Fruit fly (Drosophila melanogaster) whole organism, embryonic: ENCODE measurements around the gene CG33108.
A peak's percentile ranks its signal among the peaks of the same experiment; 100 is the strongest.

ENCODE experiments used
- Bdp1 ChIP-seq: fragments of 200-800 bp; sonication (Bioruptor generic); optimal IDR thresholded peaks from 3 replicates; lab custom pipeline; 2016; ENCODE audit warnings: missing biosample characterization, missing genetic modification characterization
- CG13424 ChIP-seq: fragments of 200-800 bp; sonication (Bioruptor generic); optimal IDR thresholded peaks from 2 replicates; lab custom pipeline; 2019; ENCODE audit warnings: missing biosample characterization, mild to moderate bottlenecking, missing genetic modification characterization, moderate library complexity
- CG15696 ChIP-seq: fragments of 200-800 bp; sonication (Bioruptor generic); optimal IDR thresholded peaks from 2 replicates; lab custom pipeline; 2019; ENCODE audit warnings: missing biosample characterization, mild to moderate bottlenecking, missing genetic modification characterization, moderate library complexity
- CG16815 ChIP-seq: fragments of 200-800 bp; sonication (Bioruptor generic); optimal IDR thresholded peaks from 3 replicates; lab custom pipeline; 2017; ENCODE audit warnings: missing biosample characterization, mild to moderate bottlenecking, missing genetic modification characterization
- CG16863 ChIP-seq: fragments of 200-800 bp; sonication (Bioruptor generic); optimal IDR thresholded peaks from 3 replicates; lab custom pipeline; 2016; ENCODE audit warnings: missing biosample characterization, missing genetic modification characterization
- CG17361 ChIP-seq: fragments of 200-800 bp; sonication (Bioruptor generic); IDR thresholded peaks from 3 replicates; pipeline ENCODE4 v1.3.6; 2022; ENCODE audit warnings: missing biosample characterization, missing genetic modification characterization
- CG18476 ChIP-seq: fragments of 200-800 bp; sonication (Bioruptor generic); optimal IDR thresholded peaks from 2 replicates; lab custom pipeline; 2016; ENCODE audit warnings: missing biosample characterization, mild to moderate bottlenecking, missing genetic modification characterization
- CG2120 ChIP-seq: fragments of 200-800 bp; sonication (Bioruptor generic); optimal IDR thresholded peaks from 3 replicates; lab custom pipeline; 2016; ENCODE audit warnings: missing biosample characterization, missing genetic modification characterization
- CG2678 ChIP-seq: fragments of 200-800 bp; sonication (Bioruptor generic); optimal IDR thresholded peaks from 3 replicates; lab custom pipeline; 2019; ENCODE audit warnings: missing biosample characterization, mild to moderate bottlenecking, missing genetic modification characterization, moderate library complexity
- CG32767 ChIP-seq: fragments of 200-800 bp; sonication (Bioruptor generic); IDR thresholded peaks from 2 replicates; pipeline ENCODE4 v1.3.6; 2022; ENCODE audit warnings: missing biosample characterization, missing genetic modification characterization
- CG3407 ChIP-seq: fragments of 200-800 bp; sonication (Bioruptor generic); optimal IDR thresholded peaks from 2 replicates; lab custom pipeline; 2018; ENCODE audit warnings: missing biosample characterization, mild to moderate bottlenecking, missing genetic modification characterization
- CG34224 ChIP-seq: fragments of 200-800 bp; sonication (Bioruptor generic); IDR thresholded peaks from 3 replicates; pipeline ENCODE4 v1.3.6; 2022; ENCODE audit warnings: missing biosample characterization, missing genetic modification characterization; ENCODE audit not compliant: partially characterized antibody
- CG3838 ChIP-seq: fragments of 200-800 bp; sonication (Bioruptor generic); optimal IDR thresholded peaks from 3 replicates; lab custom pipeline; 2016; ENCODE audit warnings: missing biosample characterization, missing genetic modification characterization
- CG6689 ChIP-seq: fragments of 200-800 bp; sonication (Bioruptor generic); IDR thresholded peaks from 2 replicates; pipeline ENCODE4 v1.3.6; 2022; ENCODE audit warnings: missing biosample characterization, missing genetic modification characterization
- CG6791 ChIP-seq: fragments of 200-800 bp; sonication (Bioruptor generic); IDR thresholded peaks from 3 replicates; pipeline ENCODE4 v1.3.6; 2022; ENCODE audit warnings: missing biosample characterization, missing genetic modification characterization; ENCODE audit not compliant: partially characterized antibody
- CG7987 ChIP-seq: fragments of 200-800 bp; sonication (Bioruptor generic); optimal IDR thresholded peaks from 2 replicates; lab custom pipeline; 2018; ENCODE audit warnings: missing biosample characterization, mild to moderate bottlenecking, missing genetic modification characterization, moderate library complexity
- CG9797 ChIP-seq: fragments of 200-800 bp; sonication (Bioruptor generic); optimal IDR thresholded peaks from 3 replicates; lab custom pipeline; 2018; ENCODE audit warnings: missing biosample characterization, mild to moderate bottlenecking, missing genetic modification characterization
- Dbx ChIP-seq: fragments of 200-800 bp; sonication (Bioruptor generic); IDR thresholded peaks from 3 replicates; pipeline ENCODE4 v1.3.6; 2022; ENCODE audit warnings: missing biosample characterization, missing genetic modification characterization
- Dref ChIP-seq: fragments of 200-800 bp; sonication (Bioruptor generic); IDR thresholded peaks from 2 replicates; pipeline ENCODE4 v1.3.6; 2022; ENCODE audit warnings: missing biosample characterization, missing genetic modification characterization
- Ets65A ChIP-seq: fragments of 200-800 bp; sonication (Bioruptor generic); peaks from one replicate; lab custom pipeline; 2016; ENCODE audit warnings: missing biosample characterization, missing genetic modification characterization
- Ets97D ChIP-seq: fragments of 200-800 bp; sonication (Bioruptor generic); optimal IDR thresholded peaks from 3 replicates; lab custom pipeline; 2016; ENCODE audit warnings: missing biosample characterization, missing genetic modification characterization
- H15 ChIP-seq: fragments of 200-800 bp; sonication (Bioruptor generic); IDR thresholded peaks from 3 replicates; pipeline ENCODE4 v1.3.6; 2022; ENCODE audit warnings: missing biosample characterization, missing genetic modification characterization
- HmgD ChIP-seq: fragments of 200-800 bp; sonication (Bioruptor generic); optimal IDR thresholded peaks from 3 replicates; lab custom pipeline; 2016; ENCODE audit warnings: missing biosample characterization, missing genetic modification characterization
- Med ChIP-seq: fragments of 200-800 bp; sonication (Bioruptor generic); peaks from one replicate; lab custom pipeline; 2016; ENCODE audit warnings: missing biosample characterization, missing genetic modification characterization, mild to moderate bottlenecking, inconsistent platforms, moderate library complexity
- Myb ChIP-seq: fragments of 200-800 bp; sonication (Bioruptor generic); optimal IDR thresholded peaks from 2 replicates; lab custom pipeline; 2016; ENCODE audit warnings: missing biosample characterization, missing genetic modification characterization
- Nf-YC ChIP-seq: fragments of 200-800 bp; optimal IDR thresholded peaks from 3 replicates; lab custom pipeline; 2019; ENCODE audit warnings: missing biosample characterization, mild to moderate bottlenecking, missing genetic modification characterization, moderate library complexity
- NfI ChIP-seq: fragments of 200-800 bp; sonication (Bioruptor generic); optimal IDR thresholded peaks from 3 replicates; lab custom pipeline; 2018; ENCODE audit warnings: missing biosample characterization, mild to moderate bottlenecking, missing genetic modification characterization, moderate library complexity
- Ravus ChIP-seq: fragments of 200-800 bp; sonication (Bioruptor generic); IDR thresholded peaks from 2 replicates; pipeline ENCODE4 v1.3.6; 2022; ENCODE audit warnings: missing biosample characterization, missing genetic modification characterization
- Side ChIP-seq: fragments of 200-800 bp; sonication (Bioruptor generic); optimal IDR thresholded peaks from 2 replicates; lab custom pipeline; 2016; ENCODE audit warnings: missing biosample characterization, missing genetic modification characterization
- Sry-δ ChIP-seq: fragments of 200-800 bp; sonication (Bioruptor generic); optimal IDR thresholded peaks from 2 replicates; lab custom pipeline; 2016; ENCODE audit warnings: missing biosample characterization, missing genetic modification characterization
- aop ChIP-seq: fragments of 200-800 bp; sonication (Bioruptor generic); IDR thresholded peaks from 2 replicates; pipeline ENCODE4 v1.3.6; 2022; ENCODE audit warnings: missing biosample characterization, missing genetic modification characterization
- bab2 ChIP-seq: fragments of 200-800 bp; sonication (Bioruptor generic); optimal IDR thresholded peaks from 2 replicates; lab custom pipeline; 2016; ENCODE audit warnings: missing biosample characterization, missing genetic modification characterization
- bcd ChIP-seq: fragments of 200-800 bp; sonication (Bioruptor generic); optimal IDR thresholded peaks from 2 replicates; lab custom pipeline; 2017; ENCODE audit warnings: missing biosample characterization, mild to moderate bottlenecking, missing genetic modification characterization
- chif ChIP-seq, 2 experiments: fragments of 200-800 bp; sonication (Bioruptor generic); optimal IDR thresholded peaks; 3 replicates each; lab custom pipeline; 2016; ENCODE audit warnings: missing biosample characterization in 2 of 2, missing genetic modification characterization in 2 of 2
- ci ChIP-seq: fragments of 200-800 bp; sonication (Bioruptor generic); IDR thresholded peaks from 3 replicates; pipeline ENCODE4 v1.3.6; 2022; ENCODE audit warnings: missing biosample characterization, missing genetic modification characterization
- cwo ChIP-seq: fragments of 200-800 bp; sonication (Bioruptor generic); optimal IDR thresholded peaks from 3 replicates; lab custom pipeline; 2017; ENCODE audit warnings: missing biosample characterization, missing genetic modification characterization, mild to moderate bottlenecking, moderate library complexity, missing genetic modification reagents
- fru ChIP-seq: fragments of >200 bp; optimal IDR thresholded peaks from 2 replicates; lab custom pipeline; 2017
- gem ChIP-seq: fragments of 200-800 bp; sonication (Bioruptor generic); optimal IDR thresholded peaks from 2 replicates; lab custom pipeline; 2019; ENCODE audit warnings: missing biosample characterization, mild to moderate bottlenecking, missing genetic modification characterization, moderate library complexity
- gfzf ChIP-seq: fragments of 200-800 bp; sonication (Bioruptor generic); optimal IDR thresholded peaks from 2 replicates; lab custom pipeline; 2016; ENCODE audit warnings: missing biosample characterization, mild to moderate bottlenecking, missing genetic modification characterization, moderate library complexity
- gt ChIP-seq: fragments of 200-800 bp; sonication (Bioruptor generic); IDR thresholded peaks from 2 replicates; pipeline ENCODE4 v1.3.6; 2022; ENCODE audit warnings: missing biosample characterization, missing genetic modification characterization
- ind ChIP-seq: fragments of 200-800 bp; sonication (Bioruptor generic); optimal IDR thresholded peaks from 3 replicates; lab custom pipeline; 2016; ENCODE audit warnings: missing biosample characterization, missing genetic modification characterization
- lbe ChIP-seq: fragments of 200-800 bp; sonication (Bioruptor generic); optimal IDR thresholded peaks from 2 replicates; lab custom pipeline; 2016; ENCODE audit warnings: missing biosample characterization, mild to moderate bottlenecking, missing genetic modification characterization
- lilli ChIP-seq: fragments of 200-800 bp; sonication (Bioruptor generic); optimal IDR thresholded peaks from 3 replicates; lab custom pipeline; 2016; ENCODE audit warnings: missing biosample characterization, missing genetic modification characterization
- onecut ChIP-seq: fragments of 200-800 bp; sonication (Bioruptor generic); IDR thresholded peaks from 2 replicates; pipeline ENCODE4 v1.3.6; 2022; ENCODE audit warnings: missing biosample characterization, missing genetic modification characterization
- pita ChIP-seq: fragments of 200-800 bp; sonication (Bioruptor generic); optimal IDR thresholded peaks from 2 replicates; lab custom pipeline; 2017; ENCODE audit warnings: missing biosample characterization, mild to moderate bottlenecking, missing genetic modification characterization
- pros ChIP-seq: fragments of 200-800 bp; sonication (Bioruptor generic); optimal IDR thresholded peaks from 3 replicates; lab custom pipeline; 2019; ENCODE audit warnings: missing biosample characterization, mild to moderate bottlenecking, missing genetic modification characterization, moderate library complexity
- slp2 ChIP-seq: fragments of 200-800 bp; sonication (Bioruptor generic); optimal IDR thresholded peaks from 2 replicates; lab custom pipeline; 2016; ENCODE audit warnings: missing biosample characterization, missing genetic modification characterization
- stwl ChIP-seq: fragments of 200-800 bp; sonication (Bioruptor generic); optimal IDR thresholded peaks from 3 replicates; lab custom pipeline; 2018; ENCODE audit warnings: missing biosample characterization, mild to moderate bottlenecking, missing genetic modification characterization, moderate library complexity
- tap ChIP-seq: fragments of 200-800 bp; optimal IDR thresholded peaks from 3 replicates; lab custom pipeline; 2019; ENCODE audit warnings: missing biosample characterization, mild to moderate bottlenecking, missing genetic modification characterization, moderate library complexity
- tgo ChIP-seq: fragments of 200-800 bp; sonication (Bioruptor generic); IDR thresholded peaks from 3 replicates; pipeline ENCODE4 v1.3.6; 2022; ENCODE audit warnings: missing biosample characterization, missing genetic modification characterization
- tin ChIP-seq: fragments of 200-800 bp; sonication (Bioruptor generic); optimal IDR thresholded peaks from 3 replicates; lab custom pipeline; 2016; ENCODE audit warnings: missing biosample characterization, missing genetic modification characterization
- trh ChIP-seq: fragments of 200-800 bp; sonication (Bioruptor generic); optimal IDR thresholded peaks from 2 replicates; lab custom pipeline; 2016; ENCODE audit warnings: missing biosample characterization, missing genetic modification characterization

CG33108 gene

DNA sequence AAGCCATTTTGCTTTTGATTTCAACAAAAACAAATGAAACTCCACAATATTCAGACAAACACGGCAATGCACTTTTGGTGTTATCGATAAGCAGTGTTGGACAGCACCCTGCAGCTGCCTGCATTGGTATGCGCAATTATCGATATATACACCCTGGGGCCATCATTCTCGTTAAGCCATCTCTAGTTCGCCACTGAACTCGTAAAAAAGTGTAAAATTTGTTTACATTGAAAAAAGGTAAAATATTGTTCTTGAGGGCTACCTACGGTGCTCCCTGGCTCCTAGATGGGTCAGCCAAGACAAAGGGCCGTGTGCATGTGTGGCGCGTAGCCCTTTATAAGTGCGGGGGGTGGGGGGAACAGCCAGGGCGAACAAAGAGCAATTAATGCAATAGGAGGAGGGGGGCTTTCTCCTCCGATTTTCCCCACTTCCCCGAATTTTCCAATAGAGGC is 9.0 kb upstream of the CG33108 start, which contains the start of the genes CG13603 and CG5902 (continued):
- no peak for TF ChIP-seq CG3838 (GFP tag; lab: Kevin White, UChicago)
- peak; percentile 79 for TF ChIP-seq CG6791 (GFP tag; lab: Robert Waterston, UW)
- TF ChIP-seq CG18476 (GFP tag; lab: Kevin White, UChicago) = no peak
- no peak for TF ChIP-seq H15 (GFP tag; lab: Robert Waterston, UW)
- TF ChIP-seq aop (GFP tag; lab: Robert Waterston, UW) = no peak
- 0 out of 3 replicates have a peak, but pooled peaks have one; percentile 15 for TF ChIP-seq tgo (GFP tag; lab: Robert Waterston, UW)
- TF ChIP-seq tin = peak; percentile 61
- no peak for TF ChIP-seq NfI (GFP tag; lab: Kevin White, UChicago)
- TF ChIP-seq cwo (GFP tag; lab: Kevin White, UChicago) = no peak
- TF ChIP-seq slp2 (GFP tag; lab: Kevin White, UChicago) = no peak
- no peak for TF ChIP-seq Ravus
- peak; percentile 77 for TF ChIP-seq Dbx (GFP tag; lab: Robert Waterston, UW)
- peak; percentile 71; the same call in 2 of the 3 replicates for TF ChIP-seq CG34224 (GFP tag; lab: Robert Waterston, UW)
- no peak for TF ChIP-seq CG17361 (GFP tag; lab: Robert Waterston, UW)
- TF ChIP-seq chif (GFP tag; optimal IDR thresholded peaks at IDR 0.05; lab: Kevin White, UChicago) = peak in 1 of 2 experiments; percentile 35
- TF ChIP-seq gfzf (GFP tag; lab: Kevin White, UChicago) = peak; percentile 24
- no peak for TF ChIP-seq Bdp1 (GFP tag; lab: Kevin White, UChicago)
- TF ChIP-seq CG16863 (GFP tag; lab: Kevin White, UChicago) = peak; percentile 41
- TF ChIP-seq Ets97D = peak; percentile 80
- TF ChIP-seq lilli (GFP tag; lab: Kevin White, UChicago) = peak; percentile 69
- TF ChIP-seq CG9797 (GFP tag; lab: Kevin White, UChicago) = peak; percentile 50
- TF ChIP-seq stwl (tag; lab: Kevin White, UChicago) = peak; percentile 91
- TF ChIP-seq CG3407 (GFP tag; lab: Kevin White, UChicago) = no peak
- no peak for TF ChIP-seq gem (tag; lab: Kevin White, UChicago)
- no peak for TF ChIP-seq lbe (GFP tag; lab: Kevin White, UChicago)
- no peak for TF ChIP-seq tap (tag; lab: Kevin White, UChicago)
- TF ChIP-seq CG16815 (GFP tag; lab: Kevin White, UChicago) = no peak
- no peak for TF ChIP-seq pita (GFP tag; lab: Kevin White, UChicago)
- TF ChIP-seq Ets65A (GFP tag; lab: Kevin White, UChicago) = peak; percentile 92
- peak; percentile 47 for TF ChIP-seq Myb (GFP tag; lab: Kevin White, UChicago)
- peak; percentile 56; the same call in 1 of the 2 replicates for TF ChIP-seq onecut (GFP tag; lab: Robert Waterston, UW)
- no peak for TF ChIP-seq bcd (GFP tag; lab: Kevin White, UChicago)
- peak; percentile 72 for TF ChIP-seq CG2120 (GFP tag; lab: Kevin White, UChicago)
- peak; percentile 60 for TF ChIP-seq ind (GFP tag; lab: Kevin White, UChicago)
- no peak for TF ChIP-seq trh
- peak; percentile 93 for TF ChIP-seq Dref
- TF ChIP-seq CG32767 (GFP tag; lab: Robert Waterston, UW) = peak; percentile 36; the same call in 1 of the 2 replicates
- TF ChIP-seq Nf-YC (tag; lab: Kevin White, UChicago) = no peak
- TF ChIP-seq Med (GFP tag; lab: Kevin White, UChicago) = peak; percentile 91
- TF ChIP-seq ci (GFP tag; lab: Robert Waterston, UW) = peak; percentile 71; the same call in 1 of the 3 replicates
- peak; percentile 73 for TF ChIP-seq Side (GFP tag; lab: Kevin White, UChicago)
- TF ChIP-seq pros (GFP tag; lab: Kevin White, UChicago) = no peak
- no peak for TF ChIP-seq CG6689 (GFP tag; lab: Robert Waterston, UW)
- peak; percentile 26 for TF ChIP-seq bab2 (GFP tag; lab: Kevin White, UChicago)
- peak; percentile 98 for TF ChIP-seq Sry-δ (GFP tag; lab: Kevin White, UChicago)
- no peak for TF ChIP-seq CG2678 (tag; lab: Kevin White, UChicago)
- TF ChIP-seq CG13424 (tag; lab: Kevin White, UChicago) = no peak
- TF ChIP-seq CG15696 (tag; lab: Kevin White, UChicago) = no peak
- no peak for TF ChIP-seq gt (GFP tag; lab: Robert Waterston, UW)
- no peak for TF ChIP-seq fru
- peak; percentile 60 for TF ChIP-seq HmgD (GFP tag; lab: Kevin White, UChicago)
- TF ChIP-seq CG7987 (GFP tag; lab: Kevin White, UChicago) = peak; percentile 34
